Fruit fly (Drosophila melanogaster) whole organism, wandering third instar larva: Measurements from ENCODE around the gene BCAS2.

Experiments
- CG9705 ChIP-seq: fragments of 200-800 bp; sonication (Bioruptor generic); optimal IDR thresholded peaks from 2 replicates; lab custom pipeline; 2018; ENCODE audit warnings: missing biosample characterization, mild to moderate bottlenecking, missing genetic modification characterization
- Dif ChIP-seq: fragments of 200-275, 200-300 bp; sonication (Bioruptor generic); optimal IDR thresholded peaks from 2 replicates; lab custom pipeline; 2018; ENCODE audit warnings: missing biosample characterization, missing genetic modification characterization; ENCODE audit not compliant: partially characterized antibody
- GATAd ChIP-seq: sonication (Bioruptor generic); optimal IDR thresholded peaks from 2 replicates; lab custom pipeline; 2016; ENCODE audit warnings: missing biosample characterization, missing genetic modification characterization
- HLH106 ChIP-seq: fragments of 200-800 bp; optimal IDR thresholded peaks from 3 replicates; lab custom pipeline; 2019; ENCODE audit warnings: missing biosample characterization, mild to moderate bottlenecking, missing genetic modification characterization, moderate library complexity
- Hnf4 ChIP-seq: fragments of 200-800 bp; sonication (Bioruptor generic); optimal IDR thresholded peaks from 2 replicates; lab custom pipeline; 2016; ENCODE audit warnings: missing biosample characterization, mild to moderate bottlenecking, missing genetic modification characterization
- Hr78 ChIP-seq: fragments of >200 bp; optimal IDR thresholded peaks from 2 replicates; lab custom pipeline; 2017; ENCODE audit warnings: missing biosample characterization, missing genetic modification characterization
- Hr83 ChIP-seq: fragments of 200-300 bp; sonication (Bioruptor generic); optimal IDR thresholded peaks from 2 replicates; lab custom pipeline; 2016; ENCODE audit warnings: missing biosample characterization, mild to moderate bottlenecking, missing genetic modification characterization, moderate library complexity; ENCODE audit not compliant: poor library complexity, severe bottlenecking
- Mio ChIP-seq: sonication (Bioruptor generic); optimal IDR thresholded peaks from 2 replicates; lab custom pipeline; 2016; ENCODE audit warnings: missing biosample characterization, missing genetic modification characterization
- Myc ChIP-seq: fragments of >200 bp; optimal IDR thresholded peaks from 2 replicates; lab custom pipeline; 2017
- N ChIP-seq: fragments of >200 bp; optimal IDR thresholded peaks from 2 replicates; lab custom pipeline; 2018; ENCODE audit warnings: missing biosample characterization, missing external identifiers, missing genetic modification characterization
- Rel ChIP-seq, 2 experiments: fragments of 200-800 bp; sonication (Bioruptor generic) in 1 of 2; optimal IDR thresholded peaks; 2 replicates in 1 of 2; 3 replicates in 1 of 2; lab custom pipeline; 2016 to 2019; ENCODE audit warnings: mild to moderate bottlenecking in 2 of 2, missing biosample characterization in 2 of 2, missing genetic modification characterization in 2 of 2, moderate library complexity in 1 of 2
- Sp1 ChIP-seq: fragments of 200-800 bp; sonication (Bioruptor generic); optimal IDR thresholded peaks from 3 replicates; lab custom pipeline; 2019; ENCODE audit warnings: missing biosample characterization, mild to moderate bottlenecking, missing genetic modification characterization, moderate library complexity
- Vsx2 ChIP-seq: fragments of 200-300, 225-300 bp; sonication (Bioruptor generic); optimal IDR thresholded peaks from 2 replicates; lab custom pipeline; 2018; ENCODE audit warnings: missing biosample characterization, missing genetic modification characterization; ENCODE audit not compliant: partially characterized antibody
- brk ChIP-seq: fragments of 200-800 bp; sonication (Bioruptor generic); optimal IDR thresholded peaks from 2 replicates; lab custom pipeline; 2016; ENCODE audit warnings: missing biosample characterization, mild to moderate bottlenecking, missing genetic modification characterization
- dl ChIP-seq, 2 experiments: fragments of 175-275, 200-275 bp in 1 of 2; fragments of 200-275 bp in 1 of 2; sonication (Bioruptor generic); optimal IDR thresholded peaks; lab custom pipeline; 2018; ENCODE audit warnings: mild to moderate bottlenecking in 2 of 2, missing biosample characterization in 2 of 2, missing genetic modification characterization in 2 of 2, moderate library complexity in 2 of 2; ENCODE audit not compliant: partially characterized antibody in 2 of 2, insufficient read depth in 1 of 2
- dmrt93B ChIP-seq: fragments of 200-800 bp; sonication (Bioruptor generic); optimal IDR thresholded peaks from 2 replicates; lab custom pipeline; 2018; ENCODE audit warnings: missing biosample characterization, mild to moderate bottlenecking, missing genetic modification characterization
- ey ChIP-seq: fragments of 200-800 bp; sonication (Bioruptor generic); optimal IDR thresholded peaks from 2 replicates; lab custom pipeline; 2016; ENCODE audit warnings: missing biosample characterization, missing genetic modification characterization
- h ChIP-seq: fragments of 200-800 bp; sonication (Bioruptor generic); optimal IDR thresholded peaks from 3 replicates; lab custom pipeline; 2016; ENCODE audit warnings: missing biosample characterization, mild to moderate bottlenecking, missing genetic modification characterization
- lola ChIP-seq: fragments of >200 bp; optimal IDR thresholded peaks from 2 replicates; lab custom pipeline; 2017; ENCODE audit warnings: missing biosample characterization, missing genetic modification characterization
- pan ChIP-seq: fragments of >200 bp; optimal IDR thresholded peaks from 2 replicates; lab custom pipeline; 2017
- psq ChIP-seq: fragments of 200-800 bp; sonication (Bioruptor generic); optimal IDR thresholded peaks from 3 replicates; lab custom pipeline; 2017; ENCODE audit warnings: missing biosample characterization, mild to moderate bottlenecking, missing genetic modification characterization, moderate library complexity
- sv ChIP-seq: fragments of 200-800 bp; sonication (Bioruptor generic); optimal IDR thresholded peaks from 3 replicates; lab custom pipeline; 2016; ENCODE audit warnings: missing biosample characterization, missing genetic modification characterization
- tai ChIP-seq: sonication (Bioruptor generic); optimal IDR thresholded peaks from 2 replicates; lab custom pipeline; 2016; ENCODE audit warnings: missing biosample characterization, missing genetic modification characterization
- woc ChIP-seq: sonication (Bioruptor generic); optimal IDR thresholded peaks from 2 replicates; lab custom pipeline; 2016; ENCODE audit warnings: missing biosample characterization, mild to moderate bottlenecking, missing genetic modification characterization

The BCAS2 gene

DNA sequence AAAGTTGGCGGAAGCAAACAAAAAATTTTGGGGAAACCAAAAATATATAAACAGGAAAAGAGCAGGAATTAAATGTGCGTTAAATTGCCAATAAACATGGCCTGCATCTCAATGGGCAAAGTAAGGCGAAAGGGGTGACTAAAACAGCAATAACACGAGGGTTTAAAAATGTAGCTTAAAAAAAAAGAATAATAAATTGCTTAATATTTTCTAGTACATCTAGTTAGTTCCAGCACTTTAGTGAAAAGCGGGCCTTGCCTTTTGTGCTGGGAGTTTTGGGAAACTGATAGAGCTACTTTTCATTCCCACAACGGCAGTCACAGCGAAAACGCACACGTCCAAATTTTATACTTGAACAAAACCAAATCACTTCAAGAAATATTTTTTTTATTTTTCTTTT is 10.0 kb downstream of the BCAS2 start, which contains the start of gene mil:
mil (plus strand) TSS at position 301 of the 400 bp plus-strand sequence.
- TF ChIP-seq lola (GFP tag; lab: Kevin White, UChicago) (no peak), Mio (GFP tag; lab: Kevin White, UChicago) (no peak), HLH106 (tag; lab: Kevin White, UChicago) (no peak), N (GFP tag; lab: Kevin White, UChicago) (no peak), Hnf4 (GFP tag; lab: Kevin White, UChicago) (no peak), dmrt93B (GFP tag; lab: Kevin White, UChicago) (no peak), Myc (lab: Kevin White, UChicago) (no peak), GATAd (GFP tag; lab: Kevin White, UChicago) (no peak), tai (GFP tag; lab: Kevin White, UChicago) (no peak), sv (GFP tag; lab: Kevin White, UChicago) (no peak), psq (GFP tag; lab: Kevin White, UChicago) (no peak), ey (GFP tag; lab: Kevin White, UChicago) (no peak), CG9705 (no peak), pan (lab: Kevin White, UChicago) (no peak), brk (no peak), Rel (GFP tag; optimal IDR thresholded peaks at IDR 0.05; lab: Kevin White, UChicago) (no peak), Rel (tag; optimal IDR thresholded peaks at IDR 0.05; lab: Kevin White, UChicago) (no peak)

DNA sequence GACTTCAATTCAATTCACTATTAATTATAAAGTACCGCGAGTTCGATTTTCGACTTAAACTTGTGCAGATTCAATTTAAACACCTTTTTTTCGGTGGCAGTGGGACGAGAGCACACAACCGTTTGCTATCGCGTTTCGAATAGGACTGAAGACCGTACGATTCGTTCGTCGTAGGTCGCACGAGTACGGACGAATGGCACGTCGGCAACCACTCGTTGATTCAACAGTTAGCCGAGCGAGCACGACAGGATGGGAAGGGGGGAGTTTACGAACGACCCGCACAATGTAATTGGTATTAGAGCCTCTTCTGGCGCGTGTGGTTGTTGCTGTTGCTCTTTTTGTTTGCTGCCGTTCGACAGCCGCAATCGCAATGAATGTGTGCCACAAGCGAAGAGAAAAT is 16.5 kb downstream of the BCAS2 start, which contains the start of gene CG34353:
CG34353 (minus strand) TSS at position 149 of the 400 bp plus-strand sequence.
- peak; percentile 47 for TF ChIP-seq Dif
- peak; percentile 3 for TF ChIP-seq psq (GFP tag; lab: Kevin White, UChicago)
- TF ChIP-seq Sp1 (GFP tag; lab: Kevin White, UChicago): no peak
- TF ChIP-seq woc (GFP tag; lab: Kevin White, UChicago): no peak
- no peak for TF ChIP-seq brk
- TF ChIP-seq Vsx2: peak; percentile 0
- peak in 1 of 2 experiments; percentile 16 for TF ChIP-seq dl (GFP tag; optimal IDR thresholded peaks at IDR 0.05; lab: Kevin White, UChicago; ENCODE audit: insufficient read depth in 1 of 2, partially characterized antibody in 2 of 2)

DNA sequence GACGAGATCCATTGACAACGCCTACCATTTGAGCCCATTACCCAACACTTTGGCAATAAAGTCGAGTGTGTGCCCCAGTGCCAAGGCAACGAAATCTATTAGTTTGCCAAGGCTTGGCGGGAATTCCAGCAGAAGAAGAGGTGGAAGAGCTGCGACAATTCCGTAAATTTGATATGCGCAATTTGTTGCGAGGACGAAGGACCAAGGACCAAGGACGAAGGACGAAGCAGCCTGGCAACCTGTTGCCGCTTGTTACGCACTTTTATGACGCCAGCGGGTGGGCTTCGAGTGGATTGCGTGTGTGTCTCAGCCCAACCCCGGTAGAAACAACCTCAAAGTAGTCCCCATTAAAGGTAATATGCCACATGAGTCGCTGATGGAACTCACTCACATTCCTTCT is 34.0 kb downstream of the BCAS2 start:
- TF ChIP-seq h (no peak), Mio (GFP tag; lab: Kevin White, UChicago) (no peak), lola (GFP tag; lab: Kevin White, UChicago) (no peak), Hr83 (no peak)

DNA sequence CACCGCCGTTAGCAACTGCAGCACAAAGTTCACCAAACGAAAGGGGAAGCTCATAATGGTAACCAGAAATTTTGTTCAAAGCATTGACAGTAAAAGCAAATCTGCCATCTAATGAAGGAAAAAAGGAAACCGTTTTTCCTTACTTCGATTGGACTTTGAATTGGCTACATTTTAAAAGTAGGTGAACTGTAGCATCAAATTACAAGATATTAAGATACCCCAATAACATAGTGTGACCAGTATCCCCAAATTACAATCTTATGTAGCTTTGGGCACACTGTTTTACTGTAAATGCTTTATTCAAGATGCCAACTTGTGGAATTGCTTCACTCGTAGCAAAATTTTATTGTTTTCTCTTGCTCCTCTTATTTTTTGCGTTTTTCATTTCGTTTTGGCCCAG is 49.9 kb downstream of the BCAS2 start, which contains the start of gene CG12426:
CG12426 (minus strand) TSS at position 101 of the 400 bp plus-strand sequence.
- no peak for TF ChIP-seq Hr78 (GFP tag; lab: Kevin White, UChicago)
